Comparison of ENCODE assay signal across 5 worm cellular contexts in the genomic region with DNA sequence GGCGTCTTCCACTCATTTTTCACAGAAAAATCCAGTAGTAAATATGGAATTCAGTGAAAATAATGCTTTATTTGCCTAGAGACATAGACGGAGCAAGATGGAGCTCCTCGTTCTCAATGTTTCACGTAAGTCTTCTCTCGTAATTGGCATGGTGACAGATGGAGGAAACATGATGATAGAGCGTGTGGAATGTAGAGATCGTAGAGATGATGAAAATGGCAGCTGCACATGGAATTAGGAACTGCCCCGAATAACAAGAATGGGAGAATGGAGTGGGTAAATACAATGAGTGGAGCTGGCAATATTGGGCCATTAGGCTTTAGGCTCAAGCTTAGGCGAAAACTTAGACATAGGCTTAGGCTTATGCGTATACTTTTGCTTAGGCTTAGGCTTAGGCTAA.
A peak's percentile ranks its signal among the peaks of the same experiment; 100 is the strongest.
TF ChIP-seq lines count a peak whose summit lies in the region.

Gene cank-26, minus strand, starts transcription at position 113 of the 400 bp plus-strand sequence.

TF ChIP-seq in whole organism, L1 larva, 84 proteins besides CTCF, POLR2A, EP300 and RAD21:
- TF ChIP-seq efl-3 (GFP tag; optimal IDR thresholded peaks at IDR 0.05; lab: Kevin White, UChicago) (no peak), ztf-4 (tag; optimal IDR thresholded peaks at IDR 0.05; lab: Kevin White, UChicago) (no peak), unc-30 (tag; optimal IDR thresholded peaks at IDR 0.05; lab: Kevin White, UChicago) (no peak), lin-14 (GFP tag; optimal IDR thresholded peaks at IDR 0.05; lab: Kevin White, UChicago) (peak; percentile 2), unc-86 (tag; optimal IDR thresholded peaks at IDR 0.05; lab: Kevin White, UChicago) (no peak), fkh-8 (tag; optimal IDR thresholded peaks at IDR 0.05; lab: Kevin White, UChicago) (peak; percentile 3)

TF ChIP-seq in whole organism, L4 larva, 104 proteins besides CTCF, POLR2A, EP300 and RAD21:
- TF ChIP-seq aha-1 (tag; lab: Kevin White, UChicago) (peak; percentile 28), nhr-77 (tag; optimal IDR thresholded peaks at IDR 0.05; lab: Kevin White, UChicago) (no peak), unc-62 (GFP tag; optimal IDR thresholded peaks at IDR 0.05 in 1 of 2; lab: Kevin White, UChicago) (peak in 1 of 2 experiments; percentile 31), unc-62 (tag; optimal IDR thresholded peaks at IDR 0.05; lab: Kevin White, UChicago) (no peak)
TF ChIP-seq in whole organism, L4 larva: peak in this region for 2.

TF ChIP-seq in whole organism, late embryonic, 69 proteins besides CTCF, POLR2A, EP300 and RAD21:
- TF ChIP-seq unc-42 (tag; optimal IDR thresholded peaks at IDR 0.05; lab: Kevin White, UChicago) (peak; percentile 58), ceh-31 (tag; optimal IDR thresholded peaks at IDR 0.05; lab: Kevin White, UChicago) (peak; percentile 52), fax-1 (tag; optimal IDR thresholded peaks at IDR 0.05; lab: Kevin White, UChicago) (no peak)
TF ChIP-seq in whole organism, late embryonic: peak in this region for 2.

TF ChIP-seq in whole organism, midembryonic, 9 proteins besides CTCF, POLR2A, EP300 and RAD21:
- TF ChIP-seq ztf-23 (GFP tag; IDR thresholded peaks at IDR 0.05; lab: Robert Waterston, UW) (no peak), cog-1 (tag; optimal IDR thresholded peaks at IDR 0.05; lab: Kevin White, UChicago) (peak; percentile 32)

TF ChIP-seq in whole organism, mixed stage, embryonic, 35 proteins besides CTCF, POLR2A, EP300 and RAD21:
- TF ChIP-seq lsy-2 (tag; optimal IDR thresholded peaks at IDR 0.05; lab: Kevin White, UChicago): no peak
- no peak for TF ChIP-seq lin-13 (tag; optimal IDR thresholded peaks at IDR 0.05; lab: Kevin White, UChicago)
- no peak for TF ChIP-seq tbx-8 (GFP tag; optimal IDR thresholded peaks at IDR 0.05; lab: Kevin White, UChicago)
- no peak for TF ChIP-seq ceh-39 (tag; optimal IDR thresholded peaks at IDR 0.05; lab: Kevin White, UChicago)
- TF ChIP-seq mab-5 (tag; optimal IDR thresholded peaks at IDR 0.05; lab: Kevin White, UChicago): no peak
- no peak for TF ChIP-seq sem-2 (GFP tag; optimal IDR thresholded peaks at IDR 0.05; lab: Kevin White, UChicago)
- no peak for TF ChIP-seq sptf-1 (tag; optimal IDR thresholded peaks at IDR 0.05; lab: Kevin White, UChicago)
- no peak for TF ChIP-seq pha-4 (tag; optimal IDR thresholded peaks at IDR 0.05; lab: Kevin White, UChicago)
- TF ChIP-seq mep-1 (tag; optimal IDR thresholded peaks at IDR 0.05; lab: Kevin White, UChicago): peak; percentile 10
- no peak for TF ChIP-seq blmp-1 (tag; optimal IDR thresholded peaks at IDR 0.05; lab: Kevin White, UChicago)
- TF ChIP-seq bed-3 (GFP tag; optimal IDR thresholded peaks at IDR 0.05; lab: Kevin White, UChicago): no peak
- TF ChIP-seq ham-2 (GFP tag; optimal IDR thresholded peaks at IDR 0.05; lab: Kevin White, UChicago): no peak
- TF ChIP-seq flh-1 (GFP tag; optimal IDR thresholded peaks at IDR 0.05; lab: Kevin White, UChicago): no peak
- no peak for TF ChIP-seq hlh-1 (tag; optimal IDR thresholded peaks at IDR 0.05; lab: Kevin White, UChicago)
- no peak for TF ChIP-seq elt-3 (tag; optimal IDR thresholded peaks at IDR 0.05; lab: Kevin White, UChicago)
- TF ChIP-seq nhr-237 (tag; optimal IDR thresholded peaks at IDR 0.05; lab: Kevin White, UChicago): no peak
- no peak for TF ChIP-seq ceh-43 (GFP tag; optimal IDR thresholded peaks at IDR 0.05; lab: Kevin White, UChicago)
- no peak for TF ChIP-seq snpc-4 (tag; optimal IDR thresholded peaks at IDR 0.05; lab: Kevin White, UChicago)
- no peak for TF ChIP-seq drap-1 (GFP tag; optimal IDR thresholded peaks at IDR 0.05; lab: Kevin White, UChicago)
- no peak for TF ChIP-seq ceh-83 (GFP tag; optimal IDR thresholded peaks at IDR 0.05; lab: Kevin White, UChicago)
- no peak for TF ChIP-seq unc-120 (tag; optimal IDR thresholded peaks at IDR 0.05; lab: Kevin White, UChicago; ENCODE audit: poor library complexity, severe bottlenecking)
- no peak for TF ChIP-seq ztf-11 (tag; optimal IDR thresholded peaks at IDR 0.05; lab: Kevin White, UChicago)
- TF ChIP-seq nhr-28 (tag; optimal IDR thresholded peaks at IDR 0.05; lab: Kevin White, UChicago): no peak
- TF ChIP-seq unc-62 (GFP tag; optimal IDR thresholded peaks at IDR 0.05; lab: Kevin White, UChicago): peak; percentile 14
- peak; percentile 92 for TF ChIP-seq cnd-1 (tag; optimal IDR thresholded peaks at IDR 0.05; lab: Kevin White, UChicago)
- TF ChIP-seq lin-32 (GFP tag; optimal IDR thresholded peaks at IDR 0.05; lab: Kevin White, UChicago): peak; percentile 99
- TF ChIP-seq unc-39 (tag; optimal IDR thresholded peaks at IDR 0.05; lab: Kevin White, UChicago): no peak
- no peak for TF ChIP-seq elt-1 (tag; optimal IDR thresholded peaks at IDR 0.05; lab: Kevin White, UChicago; ENCODE audit: borderline replicate concordance, insufficient read depth)
- TF ChIP-seq nhr-76 (tag; optimal IDR thresholded peaks at IDR 0.05; lab: Kevin White, UChicago): no peak
- TF ChIP-seq zip-8 (tag; optimal IDR thresholded peaks at IDR 0.05; lab: Kevin White, UChicago): no peak
- no peak for TF ChIP-seq M03D4.4 (tag; optimal IDR thresholded peaks at IDR 0.05; lab: Kevin White, UChicago)
- TF ChIP-seq nhr-2 (tag; optimal IDR thresholded peaks at IDR 0.05; lab: Kevin White, UChicago): no peak
- TF ChIP-seq mls-2 (tag; optimal IDR thresholded peaks at IDR 0.05; lab: Kevin White, UChicago): no peak
- peak; percentile 86 for TF ChIP-seq ces-1 (GFP tag; optimal IDR thresholded peaks at IDR 0.05; lab: Kevin White, UChicago)
- TF ChIP-seq nhr-12 (tag; optimal IDR thresholded peaks at IDR 0.05; lab: Kevin White, UChicago): no peak

Comparison
In these comparisons a context has a peak if more than half of its experiments do, and no peak if none do; other contexts are left out.
1. Of the 29 proteins assayed by ChIP-seq in both whole organism, L4 larva and whole organism, L1 larva: peak only in whole organism, L4 larva: aha-1; only in whole organism, L1 larva: none; in both: none; in neither: 27; mixed calls (peak in some experiments, not most) for 1.